Worm (Caenorhabditis elegans) whole organism, L3 larva: ENCODE data around the gene timp-1.

Source experiments
- ama-1 ChIP-seq: fragments of 150-350 bp; optimal IDR thresholded peaks from 2 replicates; lab custom pipeline; 2018
- ceh-16 ChIP-seq: sonication (generic microtip); optimal IDR thresholded peaks from 2 replicates; lab custom pipeline; 2017; ENCODE audit warnings: missing biosample characterization, missing genetic modification characterization
- ceh-82 ChIP-seq: fragments of 150-350 bp; optimal IDR thresholded peaks from 2 replicates; lab custom pipeline; 2014; ENCODE audit warnings: missing biosample characterization, missing genetic modification characterization
- ceh-9 ChIP-seq: sonication (generic microtip); optimal IDR thresholded peaks from 2 replicates; lab custom pipeline; 2018; ENCODE audit warnings: missing biosample characterization, missing genetic modification characterization
- egl-27 ChIP-seq: sonication (generic microtip); optimal IDR thresholded peaks from 4 replicates; lab custom pipeline; 2017; ENCODE audit warnings: missing biosample characterization, missing genetic modification reagents, missing genetic modification characterization
- elt-2 ChIP-seq: sonication (generic microtip); optimal IDR thresholded peaks from 2 replicates; lab custom pipeline; 2016; ENCODE audit warnings: missing genetic modification reagents, mild to moderate bottlenecking, missing genetic modification characterization, missing compliant biosample characterization
- elt-3 ChIP-seq, 3 experiments: fragments of 150-350 bp in 1 of 3; sonication (generic microtip) in 2 of 3; optimal IDR thresholded peaks; 2 replicates in 2 of 3; 4 replicates in 1 of 3; lab custom pipeline; 2014 to 2017; ENCODE audit warnings: missing biosample characterization in 3 of 3, missing genetic modification characterization in 3 of 3
- fkh-10 ChIP-seq: sonication (generic microtip); optimal IDR thresholded peaks from 2 replicates; lab custom pipeline; 2017; ENCODE audit warnings: missing biosample characterization, missing genetic modification reagents, missing genetic modification characterization
- hmg-11 ChIP-seq: sonication (generic microtip); optimal IDR thresholded peaks from 2 replicates; lab custom pipeline; 2016; ENCODE audit warnings: missing genetic modification characterization, missing compliant biosample characterization
- lsy-12 ChIP-seq: sonication (generic microtip); optimal IDR thresholded peaks from 2 replicates; lab custom pipeline; 2016; ENCODE audit warnings: mild to moderate bottlenecking, missing genetic modification characterization, missing compliant biosample characterization
- mml-1 ChIP-seq: fragments of 150-350 bp; sonication (generic microtip); optimal IDR thresholded peaks from 3 replicates; lab custom pipeline; 2014; ENCODE audit warnings: missing biosample characterization, missing genetic modification characterization
- nhr-12 ChIP-seq: fragments of 150-350 bp; optimal IDR thresholded peaks from 2 replicates; lab custom pipeline; 2014; ENCODE audit warnings: missing biosample characterization, missing genetic modification characterization
- nhr-23 ChIP-seq: fragments of 150-350 bp; optimal IDR thresholded peaks from 2 replicates; lab custom pipeline; 2014; ENCODE audit warnings: missing biosample characterization, missing genetic modification reagents, missing genetic modification characterization
- nhr-25 ChIP-seq: sonication (generic microtip); optimal IDR thresholded peaks from 2 replicates; lab custom pipeline; 2017; ENCODE audit warnings: missing biosample characterization, missing genetic modification characterization
- sea-2 ChIP-seq: fragments of 150-350 bp; sonication (generic microtip); optimal IDR thresholded peaks from 4 replicates; lab custom pipeline; 2014; ENCODE audit warnings: missing biosample characterization, missing genetic modification reagents, missing genetic modification characterization
- skn-1 ChIP-seq: fragments of 150-350 bp; optimal IDR thresholded peaks from 2 replicates; lab custom pipeline; 2014; ENCODE audit warnings: missing biosample characterization, missing genetic modification characterization
- snpc-4 ChIP-seq: fragments of 150-350 bp; optimal IDR thresholded peaks from 2 replicates; lab custom pipeline; 2014; ENCODE audit warnings: missing biosample characterization, missing genetic modification characterization
- unc-62 ChIP-seq: fragments of 150-350 bp; sonication (generic microtip); optimal IDR thresholded peaks from 4 replicates; lab custom pipeline; 2014; ENCODE audit warnings: missing biosample characterization, missing genetic modification reagents, missing genetic modification characterization
- zag-1 ChIP-seq: fragments of 150-350 bp; optimal IDR thresholded peaks from 2 replicates; lab custom pipeline; 2014; ENCODE audit warnings: missing biosample characterization, missing genetic modification characterization

Gene timp-1

ce11 chrV:8254973-8255372 lies 47.9 kb downstream of the timp-1 start:
- TF ChIP-seq sea-2 (GFP tag; lab: Kevin White, UChicago) (no peak), mml-1 (tag; lab: Kevin White, UChicago) (no peak), nhr-12 (tag; lab: Kevin White, UChicago) (no peak), hmg-11 (tag; lab: Kevin White, UChicago) (no peak), ama-1 (lab: Kevin White, UChicago) (no peak), nhr-25 (tag; lab: Kevin White, UChicago) (no peak), skn-1 (no peak), ceh-82 (tag; lab: Kevin White, UChicago) (no peak), zag-1 (tag; lab: Kevin White, UChicago) (no peak), fkh-10 (GFP tag; lab: Kevin White, UChicago) (no peak), egl-27 (tag; lab: Kevin White, UChicago) (no peak), ceh-9 (tag; lab: Kevin White, UChicago) (no peak), snpc-4 (tag; lab: Kevin White, UChicago) (no peak), elt-2 (no peak), unc-62 (GFP tag; lab: Kevin White, UChicago) (no peak), elt-3 (tag; optimal IDR thresholded peaks at IDR 0.05; lab: Kevin White, UChicago) (no peak), lsy-12 (tag; lab: Kevin White, UChicago) (no peak), nhr-23 (tag; lab: Kevin White, UChicago) (no peak), ceh-16 (no peak)
